Worm (Caenorhabditis elegans): ENCODE data around the gene hcp-2.

DNA sequence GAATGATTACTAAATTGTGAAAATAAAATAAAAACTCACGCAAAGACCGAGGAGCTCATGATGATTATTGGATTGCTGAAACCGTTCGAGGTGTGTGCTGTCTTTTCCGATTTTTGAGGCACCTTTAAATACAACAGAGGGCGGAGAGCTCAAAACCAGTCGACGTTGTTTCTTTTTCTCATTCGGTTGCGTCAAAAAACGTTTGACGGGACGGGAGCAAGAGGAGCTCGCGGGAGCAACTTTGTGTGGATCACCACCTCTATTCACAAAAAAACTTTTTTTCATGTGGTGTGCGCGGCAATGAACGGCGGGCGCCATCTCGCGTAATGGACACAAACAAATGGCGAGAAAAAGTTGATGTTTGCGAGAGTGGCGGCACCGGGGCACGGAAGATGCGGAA, 16.5 kb upstream of the hcp-2 start, which contains the start of gene idpc-3:
- TF ChIP-seq B0310.2 (tag; optimal IDR thresholded peaks at IDR 0.05), result no peak
- TF ChIP-seq flt-1 (GFP tag; IDR thresholded peaks at IDR 0.05), result no peak
- TF ChIP-seq ets-7 (tag; optimal IDR thresholded peaks at IDR 0.05), result no peak
- TF ChIP-seq sea-1 (GFP tag; conservative IDR thresholded peaks at IDR 0.05), result no peak
- no peak for TF ChIP-seq ama-1 (optimal IDR thresholded peaks at IDR 0.05)
- TF ChIP-seq tbx-37 (GFP tag; conservative IDR thresholded peaks at IDR 0.05), result no peak
- no peak for TF ChIP-seq tra-4 (tag; optimal IDR thresholded peaks at IDR 0.05)
- TF ChIP-seq ceh-13 (GFP tag; optimal IDR thresholded peaks at IDR 0.05), result no peak
- no peak for TF ChIP-seq tbx-11 (GFP tag; IDR thresholded peaks at IDR 0.05)

All from whole organism, early embryonic.